Fruit fly (Drosophila melanogaster): ENCODE data around the gene side-VII.

side-VII gene

DNA sequence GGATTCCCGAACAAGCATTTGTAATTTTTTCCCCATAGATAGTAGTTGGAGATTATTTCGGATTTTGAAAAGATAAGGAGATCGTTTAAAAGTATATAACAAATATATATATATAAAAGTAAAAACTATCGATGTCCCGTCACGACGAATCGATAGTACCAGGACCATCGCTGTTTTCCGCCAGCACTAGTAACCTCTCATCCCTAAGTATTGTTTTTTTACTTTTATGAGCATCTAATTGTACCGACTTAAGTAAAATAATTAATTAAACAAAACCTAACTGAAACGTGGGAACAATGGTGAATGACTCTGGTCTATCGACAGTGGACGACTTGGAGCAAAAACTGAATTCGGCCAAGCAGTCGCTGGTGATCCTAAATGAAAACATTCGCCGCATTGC lies 934 bp upstream of the side-VII start, which contains the start of gene Pnn:
TSS of gene Pnn (plus strand) at position 187 of the 400 bp plus-strand sequence.
- no peak for TF ChIP-seq insv (optimal IDR thresholded peaks at IDR 0.05)
- TF ChIP-seq psq (optimal IDR thresholded peaks at IDR 0.05), result no peak
- TF ChIP-seq Sin3A (optimal IDR thresholded peaks at IDR 0.05), result no peak
- no peak for TF ChIP-seq h (optimal IDR thresholded peaks at IDR 0.05)
- no peak for TF ChIP-seq ttk (optimal IDR thresholded peaks at IDR 0.05)
- no peak for TF ChIP-seq Myc (optimal IDR thresholded peaks at IDR 0.05)

DNA sequence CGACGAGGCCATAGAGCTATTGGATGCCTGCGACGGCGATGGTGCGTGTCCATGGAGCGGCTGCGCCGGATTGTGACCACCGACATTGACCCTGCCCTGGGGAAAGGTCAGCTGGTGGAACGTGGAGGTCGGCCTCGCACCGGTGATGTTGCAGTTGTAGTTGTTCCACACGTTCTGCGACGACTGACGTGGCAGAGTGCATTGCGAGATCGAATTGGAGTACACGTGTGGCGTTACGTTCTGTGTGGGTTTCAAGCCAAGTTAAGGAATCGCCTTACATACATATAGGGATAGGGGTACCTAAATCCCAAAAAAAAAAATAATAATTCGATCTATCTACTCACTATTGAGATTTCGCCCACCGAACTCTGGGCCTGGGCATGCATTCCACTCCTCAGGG lies 4.6 kb downstream of the side-VII start:
- TF ChIP-seq Sin3A (optimal IDR thresholded peaks at IDR 0.05) (no peak), ttk (optimal IDR thresholded peaks at IDR 0.05) (no peak), Myc (optimal IDR thresholded peaks at IDR 0.05) (no peak), psq (optimal IDR thresholded peaks at IDR 0.05) (no peak), insv (optimal IDR thresholded peaks at IDR 0.05) (no peak), h (optimal IDR thresholded peaks at IDR 0.05) (no peak)

DNA sequence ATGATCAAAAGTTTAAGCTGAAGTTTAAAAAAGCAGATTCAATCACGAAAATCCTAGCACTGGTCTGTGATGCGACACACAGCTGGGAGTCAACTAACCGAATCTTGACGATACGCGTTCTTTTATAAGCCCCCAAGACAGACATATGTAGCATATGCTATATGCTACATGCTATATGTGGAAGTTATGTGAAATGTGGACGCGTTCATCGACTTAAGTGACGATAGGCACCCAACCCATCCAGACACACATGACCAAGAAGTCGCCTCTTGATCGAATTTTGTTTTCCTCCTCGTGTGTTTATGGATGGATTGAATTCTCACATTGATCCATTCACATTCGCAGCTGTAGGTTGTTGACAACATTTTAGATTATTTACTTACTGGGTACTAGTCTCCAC lies 6.6 kb downstream of the side-VII start, which contains the start of gene alphaTub85E:
TSS of gene alphaTub85E (minus strand) at position 101 of the 400 bp plus-strand sequence.
- no peak for TF ChIP-seq ttk (optimal IDR thresholded peaks at IDR 0.05)
- no peak for TF ChIP-seq psq (optimal IDR thresholded peaks at IDR 0.05)
- no peak for TF ChIP-seq Myc (optimal IDR thresholded peaks at IDR 0.05)
- TF ChIP-seq Sin3A (optimal IDR thresholded peaks at IDR 0.05), result no peak
- no peak for TF ChIP-seq insv (optimal IDR thresholded peaks at IDR 0.05)
- no peak for TF ChIP-seq h (optimal IDR thresholded peaks at IDR 0.05)

DNA sequence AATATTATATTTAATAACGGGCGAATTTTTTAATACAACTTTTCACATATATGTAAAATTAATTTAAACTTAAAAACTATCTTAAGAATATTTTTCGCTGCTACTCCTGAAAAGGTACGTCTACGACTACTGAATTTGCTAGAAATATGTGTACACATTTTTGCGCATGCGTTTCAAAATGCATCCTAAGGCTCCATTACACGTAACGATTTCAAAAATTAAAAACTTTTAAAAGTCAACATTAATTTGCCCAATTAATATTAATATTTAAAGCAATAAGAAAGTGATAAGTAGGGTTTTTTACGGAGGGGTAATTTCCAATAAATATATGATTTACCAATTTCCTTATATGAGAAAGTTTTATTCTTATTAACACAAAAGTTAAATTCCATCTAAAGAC lies 9.0 kb downstream of the side-VII start, which contains the start of gene FoxP:
TSS of gene FoxP (minus strand) at position 89 of the 400 bp plus-strand sequence.
- TF ChIP-seq Myc (optimal IDR thresholded peaks at IDR 0.05) (no peak), Sin3A (optimal IDR thresholded peaks at IDR 0.05) (no peak), insv (optimal IDR thresholded peaks at IDR 0.05) (no peak), h (optimal IDR thresholded peaks at IDR 0.05) (no peak), psq (optimal IDR thresholded peaks at IDR 0.05) (no peak), ttk (optimal IDR thresholded peaks at IDR 0.05) (no peak)

DNA sequence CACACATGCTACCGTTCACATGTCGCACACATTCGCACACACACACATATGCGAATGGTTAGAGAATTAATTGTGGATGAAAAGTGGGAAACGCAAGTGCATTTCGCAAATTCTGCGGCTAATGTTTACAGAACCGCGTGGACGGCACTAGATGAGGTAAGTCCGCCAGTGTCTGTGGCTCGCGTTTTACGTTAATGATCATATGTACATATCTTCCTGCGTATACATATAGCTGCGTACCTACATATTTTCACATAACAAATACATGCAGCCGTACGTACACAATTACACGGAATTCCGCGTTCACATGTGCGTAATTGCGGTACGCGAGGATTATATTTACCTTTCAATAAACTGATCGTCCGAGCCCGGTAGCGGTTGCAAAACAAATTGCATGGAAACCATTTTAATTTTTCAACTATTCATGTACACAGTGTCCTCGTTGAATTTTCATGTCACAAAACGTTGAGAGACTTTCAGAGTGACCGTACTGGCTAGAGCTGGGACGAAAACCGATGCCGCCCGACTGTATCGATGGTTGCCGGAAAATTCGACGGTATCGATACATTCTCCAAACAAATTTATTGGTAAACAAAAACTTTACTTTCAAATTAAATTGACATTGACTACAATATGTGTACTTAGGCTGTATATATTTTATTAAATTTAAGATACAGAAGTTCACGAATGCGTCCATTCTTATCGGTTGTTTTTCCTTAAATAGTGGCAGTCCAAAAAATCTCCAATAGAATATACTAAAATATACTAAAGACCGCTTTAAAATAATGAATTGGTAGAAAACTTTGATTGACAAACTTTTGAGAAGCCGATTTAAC lies 14.4 kb downstream of the side-VII start, which contains the start of gene hyd:
TSS of gene hyd (minus strand) at position 495 of the 836 bp plus-strand sequence.
- TF ChIP-seq Myc (optimal IDR thresholded peaks at IDR 0.05) (no peak), h (optimal IDR thresholded peaks at IDR 0.05) (no peak), psq (optimal IDR thresholded peaks at IDR 0.05) (no peak), insv (optimal IDR thresholded peaks at IDR 0.05) (no peak), Sin3A (optimal IDR thresholded peaks at IDR 0.05) (no peak)

DNA sequence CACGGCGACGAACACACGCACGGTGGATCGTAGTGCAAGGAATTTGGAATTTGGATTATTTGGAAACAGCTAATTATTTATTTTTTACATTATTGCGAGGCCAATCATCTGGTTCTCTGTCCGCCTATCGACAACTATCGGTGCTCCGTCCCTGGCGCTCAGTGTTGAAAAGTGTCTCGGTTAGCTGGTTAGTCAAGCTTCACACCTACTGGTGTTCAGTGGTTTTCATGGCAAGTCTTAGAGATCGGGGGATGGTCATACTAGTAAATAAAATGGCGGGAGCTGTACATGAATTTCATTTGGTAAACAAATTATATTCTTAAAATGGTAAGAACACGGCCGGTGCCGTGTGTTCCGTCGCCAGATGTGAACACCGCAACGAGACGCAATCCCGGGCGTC lies 28.9 kb downstream of the side-VII start, which contains the start of the genes trbd and dmt:
TSS of gene trbd (minus strand) at position 152 of the 400 bp plus-strand sequence.
TSS of gene dmt (plus strand) at position 257 of the 400 bp plus-strand sequence.
- TF ChIP-seq ttk (optimal IDR thresholded peaks at IDR 0.05) (no peak), Sin3A (optimal IDR thresholded peaks at IDR 0.05) (no peak), Myc (optimal IDR thresholded peaks at IDR 0.05) (no peak), insv (optimal IDR thresholded peaks at IDR 0.05) (no peak), h (optimal IDR thresholded peaks at IDR 0.05) (no peak), psq (optimal IDR thresholded peaks at IDR 0.05) (no peak)

DNA sequence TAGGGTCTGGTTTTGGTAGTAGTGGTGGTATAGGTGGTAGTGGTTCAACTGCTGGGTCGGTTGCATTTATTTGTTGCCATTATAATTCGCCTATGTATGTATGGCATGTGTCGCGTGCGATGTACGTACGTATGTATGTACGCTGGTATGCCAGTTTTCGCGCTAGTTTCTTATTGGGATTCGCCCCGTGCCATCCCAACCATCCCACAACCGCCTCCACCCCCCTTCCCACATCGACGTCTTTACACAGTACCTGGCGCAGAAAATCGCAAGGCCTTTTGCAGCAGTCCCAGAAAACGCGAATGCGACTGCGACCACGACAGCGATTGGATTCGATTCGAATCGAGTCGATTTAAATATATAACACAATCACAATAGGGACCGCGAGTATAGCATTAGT lies 29.6 kb downstream of the side-VII start:
- TF ChIP-seq Myc (optimal IDR thresholded peaks at IDR 0.05) (no peak), insv (optimal IDR thresholded peaks at IDR 0.05) (no peak), h (optimal IDR thresholded peaks at IDR 0.05) (no peak), Sin3A (optimal IDR thresholded peaks at IDR 0.05) (no peak), ttk (optimal IDR thresholded peaks at IDR 0.05) (no peak), psq (optimal IDR thresholded peaks at IDR 0.05) (no peak)

DNA sequence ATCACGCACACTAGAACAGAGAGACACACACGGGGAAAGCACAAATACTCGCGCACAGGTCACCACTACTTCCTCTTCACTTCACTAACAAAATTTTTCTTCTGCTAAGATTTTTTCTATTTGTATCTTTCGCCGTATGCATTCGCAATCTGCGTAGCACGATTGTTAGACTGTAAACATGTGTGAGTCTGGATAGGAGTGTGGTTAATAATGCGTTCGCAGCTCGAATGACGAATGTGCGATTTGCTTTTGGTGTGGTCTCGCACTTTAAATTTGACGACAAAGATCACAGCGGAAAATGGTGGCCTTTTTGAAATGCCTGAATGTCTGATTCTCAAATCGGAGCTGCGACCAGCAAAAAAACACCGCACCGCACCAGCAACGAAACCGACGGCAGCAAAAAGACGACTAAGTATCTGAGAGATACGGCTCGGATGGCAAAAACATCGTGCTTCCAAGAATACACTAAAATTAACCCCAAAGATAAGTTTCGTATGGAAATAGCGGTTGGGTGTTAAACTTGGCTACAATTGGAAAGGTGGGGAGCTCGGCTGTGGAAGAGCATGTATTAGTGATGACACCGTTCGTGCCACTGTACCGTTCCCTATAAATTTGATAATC lies 34.7 kb downstream of the side-VII start, which contains the start of gene Unc-115a:
TSS of gene Unc-115a (minus strand) at position 410 of the 621 bp plus-strand sequence.
- TF ChIP-seq psq (optimal IDR thresholded peaks at IDR 0.05) (no peak), ttk (optimal IDR thresholded peaks at IDR 0.05) (no peak)

DNA sequence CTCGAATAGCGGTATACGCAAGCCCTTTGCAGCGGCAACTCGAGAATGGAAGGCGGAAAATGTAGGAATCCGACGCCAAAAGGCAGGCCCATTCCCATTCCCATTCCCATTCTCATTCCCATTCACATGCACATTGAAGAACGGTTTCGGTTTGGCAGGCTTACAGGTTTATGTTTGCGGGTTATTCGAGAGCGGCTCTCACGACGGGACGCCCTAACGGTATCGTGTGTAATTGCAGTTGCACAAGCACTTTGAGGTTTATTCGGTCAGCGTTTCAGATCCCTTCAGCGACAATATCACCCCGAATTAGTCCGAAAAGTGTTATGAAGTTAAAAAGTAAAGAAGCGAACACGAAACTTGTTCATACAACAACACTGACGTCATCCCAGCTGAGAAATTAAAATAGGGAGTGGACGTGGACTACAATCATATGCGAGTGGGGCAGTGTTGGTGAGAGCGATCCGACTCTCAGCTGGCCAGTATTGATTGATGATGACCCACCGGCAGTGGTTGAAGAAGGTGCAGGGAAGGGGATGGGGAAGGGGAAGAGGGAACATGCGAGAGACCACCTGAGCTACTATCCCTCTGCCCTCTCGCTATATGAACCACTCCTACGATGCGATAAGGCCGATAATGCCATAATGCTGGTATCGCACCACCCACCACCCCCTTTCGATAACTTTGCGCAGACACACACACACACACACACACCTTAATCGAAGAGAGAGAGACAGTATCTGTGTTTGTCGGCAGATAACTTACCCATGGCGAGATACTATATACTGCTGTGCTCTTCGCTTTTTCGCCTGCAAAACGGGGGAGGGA lies 35.4 kb downstream of the side-VII start:
- TF ChIP-seq insv (optimal IDR thresholded peaks at IDR 0.05) (no peak), ttk (optimal IDR thresholded peaks at IDR 0.05) (no peak), Sin3A (optimal IDR thresholded peaks at IDR 0.05) (no peak), psq (optimal IDR thresholded peaks at IDR 0.05) (no peak), h (optimal IDR thresholded peaks at IDR 0.05) (no peak), Myc (optimal IDR thresholded peaks at IDR 0.05) (no peak)

DNA sequence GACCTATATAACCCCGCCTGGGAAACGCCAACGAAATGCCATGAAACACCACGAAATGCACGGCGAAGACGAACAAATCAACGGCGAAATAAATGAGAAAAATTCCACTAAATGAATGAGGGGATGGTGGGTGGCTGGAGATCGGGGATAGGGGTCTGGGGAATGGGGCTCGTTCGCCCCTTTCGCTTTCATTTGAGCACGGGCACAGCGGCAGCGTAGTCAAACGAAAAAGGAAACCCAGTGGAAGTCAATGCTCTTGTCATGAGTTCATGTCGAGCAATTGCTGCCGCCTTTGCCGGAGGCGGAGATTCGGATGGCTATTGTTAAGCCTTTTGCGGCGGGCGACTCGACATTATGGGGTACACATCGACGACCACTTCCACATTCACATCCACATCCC lies 36.5 kb downstream of the side-VII start:
- no peak for TF ChIP-seq psq (optimal IDR thresholded peaks at IDR 0.05)
- TF ChIP-seq Sin3A (optimal IDR thresholded peaks at IDR 0.05), result no peak
- no peak for TF ChIP-seq h (optimal IDR thresholded peaks at IDR 0.05)
- TF ChIP-seq Myc (optimal IDR thresholded peaks at IDR 0.05), result no peak
- no peak for TF ChIP-seq insv (optimal IDR thresholded peaks at IDR 0.05)
- no peak for TF ChIP-seq ttk (optimal IDR thresholded peaks at IDR 0.05)

DNA sequence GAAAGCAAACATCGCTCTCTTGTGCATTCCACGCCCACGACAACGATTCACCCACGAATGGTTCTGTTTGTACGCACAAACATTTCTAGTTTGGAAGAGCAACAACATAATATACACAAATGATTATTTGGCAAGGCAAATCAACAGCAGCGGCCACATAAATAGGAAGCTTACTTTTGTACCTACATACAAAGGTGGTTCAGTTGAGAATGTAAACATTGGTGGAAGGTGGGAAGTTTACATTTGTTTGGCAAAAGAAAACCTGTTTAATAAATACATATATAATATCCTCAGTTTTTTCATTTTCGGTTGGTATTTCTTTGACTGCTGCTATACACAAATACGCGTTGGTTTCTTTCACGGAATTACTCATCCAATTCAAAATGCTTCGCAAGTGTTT lies 37.2 kb downstream of the side-VII start:
- TF ChIP-seq ttk (optimal IDR thresholded peaks at IDR 0.05) (no peak), insv (optimal IDR thresholded peaks at IDR 0.05) (no peak), Sin3A (optimal IDR thresholded peaks at IDR 0.05) (no peak), h (optimal IDR thresholded peaks at IDR 0.05) (no peak), psq (optimal IDR thresholded peaks at IDR 0.05) (no peak), Myc (optimal IDR thresholded peaks at IDR 0.05) (no peak)

Measured in Kc167 (cell line).